Worm (Caenorhabditis elegans) whole organism, late embryonic: ENCODE data around the gene F21A3.2.

Experiments used
- C08G9.2 ChIP-seq: sonication (generic microtip); optimal IDR thresholded peaks from 2 replicates; lab custom pipeline; 2016; ENCODE audit warnings: mild to moderate bottlenecking, missing genetic modification characterization, moderate library complexity, missing compliant biosample characterization
- C38D4.7 ChIP-seq: fragments of 200-800 bp; sonication (Bioruptor generic); optimal IDR thresholded peaks from 2 replicates; lab custom pipeline; 2018; ENCODE audit warnings: mild to moderate bottlenecking, missing genetic modification characterization, moderate library complexity, missing compliant biosample characterization
- F13H6.1 ChIP-seq: sonication (generic microtip); optimal IDR thresholded peaks from 2 replicates; lab custom pipeline; 2016; ENCODE audit warnings: missing genetic modification characterization, missing compliant biosample characterization
- K02D7.2 ChIP-seq: sonication (generic microtip); optimal IDR thresholded peaks from 2 replicates; lab custom pipeline; 2017; ENCODE audit warnings: mild to moderate bottlenecking, missing genetic modification characterization, missing compliant biosample characterization
- K09A11.1 ChIP-seq: sonication (generic microtip); optimal IDR thresholded peaks from 2 replicates; lab custom pipeline; 2017; ENCODE audit warnings: antibody characterized with exemption, mild to moderate bottlenecking, missing genetic modification characterization, missing compliant biosample characterization; ENCODE audit not compliant: insufficient read depth
- ceh-18 ChIP-seq: sonication (generic microtip); optimal IDR thresholded peaks from 2 replicates; lab custom pipeline; 2016; ENCODE audit warnings: missing genetic modification characterization, missing compliant biosample characterization
- ceh-19 ChIP-seq: fragments of 200-800 bp; sonication (Bioruptor generic); optimal IDR thresholded peaks from 2 replicates; lab custom pipeline; 2018; ENCODE audit warnings: mild to moderate bottlenecking, missing genetic modification characterization, missing compliant biosample characterization
- ceh-2 ChIP-seq: sonication (generic microtip); optimal IDR thresholded peaks from 2 replicates; lab custom pipeline; 2016; ENCODE audit warnings: missing genotype, missing genetic modification characterization, missing compliant biosample characterization
- ceh-22 ChIP-seq: sonication (generic microtip); optimal IDR thresholded peaks from 2 replicates; lab custom pipeline; 2017; ENCODE audit warnings: missing biosample characterization, missing genetic modification characterization
- ceh-31 ChIP-seq: sonication (generic microtip); optimal IDR thresholded peaks from 2 replicates; lab custom pipeline; 2016; ENCODE audit warnings: missing genetic modification characterization, missing compliant biosample characterization
- ceh-34 ChIP-seq: sonication (generic microtip); optimal IDR thresholded peaks from 2 replicates; lab custom pipeline; 2016; ENCODE audit warnings: mild to moderate bottlenecking, missing genetic modification characterization, missing compliant biosample characterization
- ceh-6 ChIP-seq: fragments of 200-800 bp; sonication (Bioruptor generic); optimal IDR thresholded peaks from 2 replicates; lab custom pipeline; 2018; ENCODE audit warnings: mild to moderate bottlenecking, missing genetic modification characterization, missing compliant biosample characterization
- ceh-9 ChIP-seq: sonication (generic microtip); optimal IDR thresholded peaks from 2 replicates; lab custom pipeline; 2016; ENCODE audit warnings: mild to moderate bottlenecking, missing genetic modification characterization, inconsistent platforms, missing compliant biosample characterization
- dmd-4 ChIP-seq: sonication (generic microtip); optimal IDR thresholded peaks from 2 replicates; lab custom pipeline; 2016; ENCODE audit warnings: borderline replicate concordance, missing genetic modification characterization, missing compliant biosample characterization
- dve-1 ChIP-seq: sonication (generic microtip); optimal IDR thresholded peaks from 2 replicates; lab custom pipeline; 2017; ENCODE audit warnings: antibody characterized with exemption, mild to moderate bottlenecking, missing genetic modification characterization, missing compliant biosample characterization
- elt-2 ChIP-seq: sonication (generic microtip); optimal IDR thresholded peaks from 2 replicates; lab custom pipeline; 2016; ENCODE audit warnings: missing genetic modification reagents, missing genetic modification characterization, missing compliant biosample characterization
- ets-4 ChIP-seq: sonication (generic microtip); optimal IDR thresholded peaks from 2 replicates; lab custom pipeline; 2016; ENCODE audit warnings: missing genetic modification characterization, missing compliant biosample characterization
- hlh-30 ChIP-seq: sonication (generic microtip); optimal IDR thresholded peaks from 2 replicates; lab custom pipeline; 2017; ENCODE audit warnings: antibody characterized with exemption, missing genetic modification characterization, missing compliant biosample characterization; ENCODE audit not compliant: insufficient read depth
- hlh-6 ChIP-seq: sonication (generic microtip); optimal IDR thresholded peaks from 2 replicates; lab custom pipeline; 2016; ENCODE audit warnings: missing genotype, missing genetic modification characterization, missing compliant biosample characterization
- hlh-8 ChIP-seq: sonication (generic microtip); optimal IDR thresholded peaks from 2 replicates; lab custom pipeline; 2016; ENCODE audit warnings: missing genotype, missing genetic modification characterization, missing compliant biosample characterization
- mec-3 ChIP-seq: sonication (generic microtip); optimal IDR thresholded peaks from 2 replicates; lab custom pipeline; 2016; ENCODE audit warnings: borderline replicate concordance, missing genetic modification characterization, missing compliant biosample characterization
- nhr-232 ChIP-seq: sonication (generic microtip); optimal IDR thresholded peaks from 2 replicates; lab custom pipeline; 2016; ENCODE audit warnings: missing genetic modification characterization, missing compliant biosample characterization
- pag-3 ChIP-seq: sonication (generic microtip); optimal IDR thresholded peaks from 2 replicates; lab custom pipeline; 2016; ENCODE audit warnings: missing compliant biosample characterization, missing genetic modification characterization, borderline replicate concordance
- pat-9 ChIP-seq: fragments of 200-800 bp; sonication (Bioruptor generic); optimal IDR thresholded peaks from 2 replicates; lab custom pipeline; 2018; ENCODE audit warnings: mild to moderate bottlenecking, missing genetic modification characterization, moderate library complexity, missing compliant biosample characterization
- pha-2 ChIP-seq: sonication (generic microtip); optimal IDR thresholded peaks from 2 replicates; lab custom pipeline; 2017; ENCODE audit warnings: mild to moderate bottlenecking, missing genetic modification characterization, missing compliant biosample characterization
- pqm-1 ChIP-seq: sonication (generic microtip); optimal IDR thresholded peaks from 2 replicates; lab custom pipeline; 2016; ENCODE audit warnings: missing genetic modification characterization, missing compliant biosample characterization
- pros-1 ChIP-seq: fragments of 150-350 bp; optimal IDR thresholded peaks from 2 replicates; lab custom pipeline; 2014; ENCODE audit warnings: missing biosample characterization, missing genetic modification reagents, missing genetic modification characterization
- ref-2 ChIP-seq: sonication (generic microtip); optimal IDR thresholded peaks from 2 replicates; lab custom pipeline; 2016; ENCODE audit warnings: missing genetic modification characterization, missing compliant biosample characterization
- sdc-2 ChIP-seq: sonication (generic microtip); optimal IDR thresholded peaks from 2 replicates; lab custom pipeline; 2016; ENCODE audit warnings: missing genotype, missing genetic modification characterization, missing compliant biosample characterization
- sox-2 ChIP-seq: fragments of 200-800 bp; sonication (Bioruptor generic); IDR thresholded peaks from 2 replicates; pipeline ENCODE4 v1.3.6; 2022; ENCODE audit warnings: missing genetic modification reagents, missing genetic modification characterization, missing compliant biosample characterization
- syd-9 ChIP-seq: sonication (generic microtip); optimal IDR thresholded peaks from 2 replicates; lab custom pipeline; 2016; ENCODE audit warnings: mild to moderate bottlenecking, missing genetic modification characterization, moderate library complexity, missing compliant biosample characterization
- tbx-7 ChIP-seq: sonication (generic microtip); optimal IDR thresholded peaks from 2 replicates; lab custom pipeline; 2016; ENCODE audit warnings: missing genotype, missing genetic modification characterization, missing compliant biosample characterization
- ttx-3 ChIP-seq: sonication (generic microtip); optimal IDR thresholded peaks from 2 replicates; lab custom pipeline; 2016; ENCODE audit warnings: missing genetic modification reagents, missing genetic modification characterization, missing compliant biosample characterization
- unc-3 ChIP-seq, 2 experiments: fragments of 200-800 bp in 1 of 2; sonication (Bioruptor generic) in 1 of 2; sonication (generic microtip) in 1 of 2; conservative IDR thresholded peaks in 1 of 2; optimal IDR thresholded peaks in 1 of 2; 2 replicates each; pipeline versions ENCODE4 v1.3.6 to Lab custom; 2016 to 2022; ENCODE audit warnings: missing compliant biosample characterization in 2 of 2, missing genetic modification characterization in 2 of 2, missing genetic modification reagents in 1 of 2
- unc-86 ChIP-seq: sonication (generic microtip); optimal IDR thresholded peaks from 2 replicates; lab custom pipeline; 2016; ENCODE audit warnings: missing genetic modification characterization, missing compliant biosample characterization
- zip-5 ChIP-seq: sonication (generic microtip); optimal IDR thresholded peaks from 2 replicates; lab custom pipeline; 2016; ENCODE audit warnings: missing genetic modification characterization, missing compliant biosample characterization
- ztf-16 ChIP-seq: sonication (generic microtip); optimal IDR thresholded peaks from 2 replicates; lab custom pipeline; 2017; ENCODE audit warnings: missing genetic modification characterization, missing compliant biosample characterization

The F21A3.2 gene

ce11 chrV:15521920-15522319 lies 11.8 kb downstream of the F21A3.2 start, which contains the start of gene lgc-31:
TSS of gene lgc-31 (minus strand) at chrV:15522020.
- TF ChIP-seq ceh-19 (no peak), unc-3 (GFP tag; conservative IDR thresholded peaks at IDR 0.05; lab: Robert Waterston, UW) (no peak), unc-3 (tag; optimal IDR thresholded peaks at IDR 0.05; lab: Kevin White, UChicago) (no peak), hlh-6 (tag; lab: Kevin White, UChicago) (no peak), syd-9 (tag; lab: Kevin White, UChicago) (no peak), ref-2 (no peak), hlh-30 (tag; lab: Kevin White, UChicago) (no peak), F13H6.1 (no peak), ceh-22 (tag; lab: Kevin White, UChicago) (no peak), pros-1 (tag; lab: Kevin White, UChicago) (no peak), zip-5 (no peak), ets-4 (tag; lab: Kevin White, UChicago) (no peak), pag-3 (tag; lab: Kevin White, UChicago) (no peak), nhr-232 (tag; lab: Kevin White, UChicago) (no peak), hlh-8 (tag; lab: Kevin White, UChicago) (no peak), ztf-16 (tag; lab: Kevin White, UChicago) (no peak), ceh-2 (tag; lab: Kevin White, UChicago) (no peak)

- no peak for TF ChIP-seq ceh-6 (GFP tag; lab: Kevin White, UChicago)
- no peak for TF ChIP-seq unc-3 (GFP tag; conservative IDR thresholded peaks at IDR 0.05; lab: Robert Waterston, UW)
- peak; percentile 3 for TF ChIP-seq unc-3 (tag; optimal IDR thresholded peaks at IDR 0.05; lab: Kevin White, UChicago)
Measured at ce11 chrV:15520398-15520797, 13.4 kb downstream of the F21A3.2 start.

- TF ChIP-seq ttx-3 (tag; lab: Kevin White, UChicago) = no peak
- TF ChIP-seq ceh-31 = peak; percentile 2
- TF ChIP-seq unc-86 = no peak
- no peak for TF ChIP-seq elt-2 (tag; lab: Kevin White, UChicago)
- no peak for TF ChIP-seq ceh-9 (tag; lab: Kevin White, UChicago)
- no peak for TF ChIP-seq ceh-18
- no peak for TF ChIP-seq C38D4.7 (GFP tag; lab: Kevin White, UChicago)
Measured at ce11 chrV:15519845-15520244, 13.9 kb downstream of the F21A3.2 start.

ce11 chrV:15517413-15517812 lies 16.4 kb downstream of the F21A3.2 start, which contains the start of gene F21A3.3:
TSS of gene F21A3.3 (plus strand) at chrV:15517713.
- no peak for TF ChIP-seq ceh-19
- no peak for TF ChIP-seq C08G9.2 (tag; lab: Kevin White, UChicago)
- no peak for TF ChIP-seq ceh-34 (tag; lab: Kevin White, UChicago)
- TF ChIP-seq K09A11.1 (tag; lab: Kevin White, UChicago) = no peak
- TF ChIP-seq nhr-232 (tag; lab: Kevin White, UChicago) = no peak
- no peak for TF ChIP-seq pat-9 (tag; lab: Kevin White, UChicago)

ce11 chrV:15516476-15516875 lies 17.3 kb downstream of the F21A3.2 start:
- TF ChIP-seq K02D7.2 (tag; lab: Kevin White, UChicago) = no peak
- no peak for TF ChIP-seq pag-3 (tag; lab: Kevin White, UChicago)
- no peak for TF ChIP-seq ceh-31
- TF ChIP-seq ceh-19 = no peak
- no peak for TF ChIP-seq sox-2 (GFP tag; lab: Robert Waterston, UW)
- no peak for TF ChIP-seq pha-2
- no peak for TF ChIP-seq dmd-4
- TF ChIP-seq mec-3 (tag; lab: Kevin White, UChicago) = no peak
- no peak for TF ChIP-seq elt-2 (tag; lab: Kevin White, UChicago)
- TF ChIP-seq ets-4 (tag; lab: Kevin White, UChicago) = no peak
- no peak for TF ChIP-seq unc-3 (GFP tag; conservative IDR thresholded peaks at IDR 0.05; lab: Robert Waterston, UW)
- no peak for TF ChIP-seq unc-3 (tag; optimal IDR thresholded peaks at IDR 0.05; lab: Kevin White, UChicago)
- TF ChIP-seq dve-1 (tag; lab: Kevin White, UChicago) = no peak
- no peak for TF ChIP-seq C38D4.7 (GFP tag; lab: Kevin White, UChicago)
- no peak for TF ChIP-seq tbx-7
- TF ChIP-seq sdc-2 (tag; lab: Kevin White, UChicago) = no peak
- TF ChIP-seq ceh-6 (GFP tag; lab: Kevin White, UChicago) = no peak
- no peak for TF ChIP-seq ceh-9 (tag; lab: Kevin White, UChicago)
- no peak for TF ChIP-seq pqm-1 (tag; lab: Kevin White, UChicago)
- TF ChIP-seq F13H6.1 = no peak
